Fruit fly (Drosophila melanogaster): Measurements from ENCODE around the gene alphaTub84B.

dm6 chr3R:7044016-7044415, 42.4 kb upstream of the alphaTub84B start:
- no peak for TF ChIP-seq pan (optimal IDR thresholded peaks at IDR 0.05)
- no peak for TF ChIP-seq usp (GFP tag; optimal IDR thresholded peaks at IDR 0.05)
- no peak for TF ChIP-seq psq (GFP tag; optimal IDR thresholded peaks at IDR 0.05)
- no peak for TF ChIP-seq Dfd (GFP tag; optimal IDR thresholded peaks at IDR 0.05)
- no peak for TF ChIP-seq OdsH (GFP tag; optimal IDR thresholded peaks at IDR 0.05)
